Worm (Caenorhabditis elegans) whole organism, L1 larva: ENCODE data around the gene cwn-1.

Source experiments
- efl-1 ChIP-seq, 4 experiments: fragments of 150-350 bp; optimal IDR thresholded peaks in 3 of 4; peaks in 1 of 4; 1 replicate in 1 of 4; 2 replicates in 3 of 4; lab custom pipeline; 2014; ENCODE audit warnings: missing biosample characterization in 2 of 4, missing genetic modification characterization in 2 of 4, missing genetic modification reagents in 2 of 4
- fos-1 ChIP-seq: fragments of 150-350 bp; optimal IDR thresholded peaks from 2 replicates; lab custom pipeline; 2014; ENCODE audit warnings: missing biosample characterization, missing genetic modification characterization
- mep-1 ChIP-seq: fragments of 150-350 bp; optimal IDR thresholded peaks from 2 replicates; lab custom pipeline; 2014; ENCODE audit warnings: missing biosample characterization, missing genetic modification characterization
- nhr-76 ChIP-seq: sonication (generic microtip); optimal IDR thresholded peaks from 2 replicates; lab custom pipeline; 2017; ENCODE audit warnings: missing biosample characterization, missing genetic modification characterization

DNA sequence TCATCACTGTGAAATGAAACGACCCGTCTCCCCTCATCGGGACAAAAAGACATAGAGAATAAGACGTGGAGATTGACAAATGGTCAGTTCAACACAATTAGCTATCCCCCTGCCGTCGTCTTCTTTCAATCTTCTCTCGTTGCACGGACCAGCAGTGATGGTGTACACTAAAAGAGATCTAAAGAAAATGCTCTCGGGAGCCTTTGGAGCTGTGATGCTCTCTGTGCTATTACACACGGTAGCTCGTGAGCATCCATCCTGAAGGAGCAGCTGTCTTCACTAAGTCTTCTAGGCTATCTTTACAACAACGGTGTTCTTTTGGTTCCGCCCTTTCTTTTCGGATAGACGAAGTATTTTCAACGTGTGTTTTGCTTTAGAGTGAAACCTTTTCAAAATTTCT, 27.9 kb upstream of the cwn-1 start:
- TF ChIP-seq nhr-76 (tag; lab: Kevin White, UChicago), result no peak
- peak in 1 of 2 experiments; percentile 22 for TF ChIP-seq efl-1 (optimal IDR thresholded peaks at IDR 0.05; lab: Kevin White, UChicago)
- peak in 1 of 2 experiments; percentile 92 for TF ChIP-seq efl-1 (GFP tag; optimal IDR thresholded peaks at IDR 0.05 in 1 of 2; lab: Kevin White, UChicago)
- TF ChIP-seq mep-1 (tag; lab: Kevin White, UChicago), result no peak
- no peak for TF ChIP-seq fos-1 (tag; lab: Kevin White, UChicago)
